Fruit fly (Drosophila melanogaster): ENCODE data around the gene CCT4.

The CCT4 gene

dm6 chr2L:12704418-12704920, 11.7 kb upstream of the CCT4 start, which contains the start of the genes CG5776 and spict:
CG5776 (minus strand) TSS chr2L:12704451.
spict (plus strand) TSS chr2L:12704725.
- TF ChIP-seq CG5204 (GFP tag; optimal IDR thresholded peaks at IDR 0.05) = no peak
- no peak for TF ChIP-seq cic (GFP tag; optimal IDR thresholded peaks at IDR 0.05)
- TF ChIP-seq Hr96 (GFP tag; optimal IDR thresholded peaks at IDR 0.05) = peak; percentile 18
- no peak for TF ChIP-seq cnc (optimal IDR thresholded peaks at IDR 0.05)
- peak; percentile 25 for TF ChIP-seq ovo (GFP tag; optimal IDR thresholded peaks at IDR 0.05)
- TF ChIP-seq toe (GFP tag; optimal IDR thresholded peaks at IDR 0.05) = peak; percentile 41
- peak; percentile 59 for TF ChIP-seq CG7045 (GFP tag; optimal IDR thresholded peaks at IDR 0.05)
- peak; percentile 80 for TF ChIP-seq Mnt (GFP tag; optimal IDR thresholded peaks at IDR 0.05)
- TF ChIP-seq Crg-1 (GFP tag; optimal IDR thresholded peaks at IDR 0.05) = peak; percentile 44
- TF ChIP-seq kay (GFP tag; ENCODE audit: borderline replicate concordance) = no peak
- TF ChIP-seq CG7101 (tag; optimal IDR thresholded peaks at IDR 0.05) = peak; percentile 79
- TF ChIP-seq CG12768 (GFP tag; optimal IDR thresholded peaks at IDR 0.05) = peak; percentile 58
- TF ChIP-seq bab1 (GFP tag; optimal IDR thresholded peaks at IDR 0.05) = peak; percentile 77
- peak; percentile 20 for TF ChIP-seq Clk (GFP tag; optimal IDR thresholded peaks at IDR 0.05)
- TF ChIP-seq pad (GFP tag; optimal IDR thresholded peaks at IDR 0.05) = peak; percentile 56
- TF ChIP-seq tj (GFP tag; optimal IDR thresholded peaks at IDR 0.05) = peak; percentile 25
- peak; percentile 72 for TF ChIP-seq CG11617 (GFP tag; optimal IDR thresholded peaks at IDR 0.05)
- TF ChIP-seq CG1620 (GFP tag; optimal IDR thresholded peaks at IDR 0.05) = peak; percentile 68
- TF ChIP-seq CG14711 (tag; optimal IDR thresholded peaks at IDR 0.05) = peak; percentile 64
- peak; percentile 72 for TF ChIP-seq CG33017 (tag; optimal IDR thresholded peaks at IDR 0.05)

- TF ChIP-seq CG33017 (tag; optimal IDR thresholded peaks at IDR 0.05) (no peak), pad (GFP tag; optimal IDR thresholded peaks at IDR 0.05) (no peak), CG7101 (tag; optimal IDR thresholded peaks at IDR 0.05) (no peak), CG1620 (GFP tag; optimal IDR thresholded peaks at IDR 0.05) (no peak), CG11617 (GFP tag; optimal IDR thresholded peaks at IDR 0.05) (no peak), kay (GFP tag; ENCODE audit: borderline replicate concordance) (no peak), cnc (optimal IDR thresholded peaks at IDR 0.05) (no peak), bab1 (GFP tag; optimal IDR thresholded peaks at IDR 0.05) (no peak), Mnt (GFP tag; optimal IDR thresholded peaks at IDR 0.05) (no peak), ovo (GFP tag; optimal IDR thresholded peaks at IDR 0.05) (no peak), CG14711 (tag; optimal IDR thresholded peaks at IDR 0.05) (no peak)
Measured at dm6 chr2L:12701498-12701897, 8.8 kb upstream of the CCT4 start.

- TF ChIP-seq toe (GFP tag; optimal IDR thresholded peaks at IDR 0.05) (no peak), cnc (optimal IDR thresholded peaks at IDR 0.05) (no peak), Clk (GFP tag; optimal IDR thresholded peaks at IDR 0.05) (no peak), tj (GFP tag; optimal IDR thresholded peaks at IDR 0.05) (peak; percentile 2), pad (GFP tag; optimal IDR thresholded peaks at IDR 0.05) (peak; percentile 31), kay (GFP tag; ENCODE audit: borderline replicate concordance) (no peak), CG5204 (GFP tag; optimal IDR thresholded peaks at IDR 0.05) (no peak), bab1 (GFP tag; optimal IDR thresholded peaks at IDR 0.05) (peak; percentile 3), Mnt (GFP tag; optimal IDR thresholded peaks at IDR 0.05) (peak; percentile 21), CG12768 (GFP tag; optimal IDR thresholded peaks at IDR 0.05) (peak; percentile 27), cic (GFP tag; optimal IDR thresholded peaks at IDR 0.05) (no peak), CG7101 (tag; optimal IDR thresholded peaks at IDR 0.05) (no peak), ovo (GFP tag; optimal IDR thresholded peaks at IDR 0.05) (no peak), Crg-1 (GFP tag; optimal IDR thresholded peaks at IDR 0.05) (no peak), CG33017 (tag; optimal IDR thresholded peaks at IDR 0.05) (no peak), Hr96 (GFP tag; optimal IDR thresholded peaks at IDR 0.05) (peak; percentile 16), CG7045 (GFP tag; optimal IDR thresholded peaks at IDR 0.05) (no peak), CG14711 (tag; optimal IDR thresholded peaks at IDR 0.05) (peak; percentile 6), CG1620 (GFP tag; optimal IDR thresholded peaks at IDR 0.05) (no peak), CG11617 (GFP tag; optimal IDR thresholded peaks at IDR 0.05) (peak; percentile 67)
Measured at dm6 chr2L:12700381-12700963, 7.7 kb upstream of the CCT4 start, which contains the start of gene CG17036. CG17036 (minus strand) TSS chr2L:12700746.

dm6 chr2L:12697223-12697622, 4.5 kb upstream of the CCT4 start, which contains the start of gene CG5781:
CG5781 (minus strand) TSS chr2L:12697323.
- TF ChIP-seq ovo (GFP tag; optimal IDR thresholded peaks at IDR 0.05) = no peak
- TF ChIP-seq cnc (optimal IDR thresholded peaks at IDR 0.05) = no peak
- no peak for TF ChIP-seq toe (GFP tag; optimal IDR thresholded peaks at IDR 0.05)
- no peak for TF ChIP-seq Clk (GFP tag; optimal IDR thresholded peaks at IDR 0.05)
- TF ChIP-seq Mnt (GFP tag; optimal IDR thresholded peaks at IDR 0.05) = no peak
- no peak for TF ChIP-seq Crg-1 (GFP tag; optimal IDR thresholded peaks at IDR 0.05)
- TF ChIP-seq pad (GFP tag; optimal IDR thresholded peaks at IDR 0.05) = no peak
- TF ChIP-seq CG1620 (GFP tag; optimal IDR thresholded peaks at IDR 0.05) = no peak
- no peak for TF ChIP-seq CG12768 (GFP tag; optimal IDR thresholded peaks at IDR 0.05)
- no peak for TF ChIP-seq CG14711 (tag; optimal IDR thresholded peaks at IDR 0.05)
- TF ChIP-seq CG7045 (GFP tag; optimal IDR thresholded peaks at IDR 0.05) = no peak
- no peak for TF ChIP-seq CG11617 (GFP tag; optimal IDR thresholded peaks at IDR 0.05)
- TF ChIP-seq cic (GFP tag; optimal IDR thresholded peaks at IDR 0.05) = no peak
- no peak for TF ChIP-seq kay (GFP tag; ENCODE audit: borderline replicate concordance)
- no peak for TF ChIP-seq CG5204 (GFP tag; optimal IDR thresholded peaks at IDR 0.05)
- TF ChIP-seq CG33017 (tag; optimal IDR thresholded peaks at IDR 0.05) = no peak
- TF ChIP-seq CG7101 (tag; optimal IDR thresholded peaks at IDR 0.05) = no peak
- no peak for TF ChIP-seq tj (GFP tag; optimal IDR thresholded peaks at IDR 0.05)
- no peak for TF ChIP-seq bab1 (GFP tag; optimal IDR thresholded peaks at IDR 0.05)

- no peak for TF ChIP-seq CG12768 (GFP tag; optimal IDR thresholded peaks at IDR 0.05)
Measured at dm6 chr2L:12694823-12695420, 2.2 kb upstream of the CCT4 start, which contains the start of the genes IFT43 and PICK1. IFT43 (minus strand) TSS chr2L:12694988. PICK1 (plus strand) TSS chr2L:12695033.

All from whole organism, adult.